Worm (Caenorhabditis elegans) whole organism, late embryonic: ENCODE data around the gene Y48C3A.5.

Source experiments
- ceh-9 ChIP-seq: sonication (generic microtip); optimal IDR thresholded peaks from 2 replicates; lab custom pipeline; 2016; ENCODE audit warnings: mild to moderate bottlenecking, missing genetic modification characterization, inconsistent platforms, missing compliant biosample characterization
- dmd-4 ChIP-seq: sonication (generic microtip); optimal IDR thresholded peaks from 2 replicates; lab custom pipeline; 2016; ENCODE audit warnings: borderline replicate concordance, missing genetic modification characterization, missing compliant biosample characterization
- fkh-6 ChIP-seq: sonication (generic microtip); optimal IDR thresholded peaks from 2 replicates; lab custom pipeline; 2016; ENCODE audit warnings: missing genetic modification characterization, missing compliant biosample characterization
- hlh-15 ChIP-seq: sonication (generic microtip); optimal IDR thresholded peaks from 2 replicates; lab custom pipeline; 2016; ENCODE audit warnings: missing genetic modification characterization, missing compliant biosample characterization
- pha-2 ChIP-seq: sonication (generic microtip); optimal IDR thresholded peaks from 2 replicates; lab custom pipeline; 2017; ENCODE audit warnings: mild to moderate bottlenecking, missing genetic modification characterization, missing compliant biosample characterization
- pha-4 ChIP-seq: fragments of 150-350 bp; optimal IDR thresholded peaks from 2 replicates; lab custom pipeline; 2018; ENCODE audit warnings: missing biosample characterization, missing genetic modification reagents, missing genetic modification characterization
- rnt-1 ChIP-seq: sonication (generic microtip); optimal IDR thresholded peaks from 2 replicates; lab custom pipeline; 2016; ENCODE audit warnings: missing genetic modification characterization, missing compliant biosample characterization
- tbx-2 ChIP-seq: sonication (generic microtip); optimal IDR thresholded peaks from 2 replicates; lab custom pipeline; 2016; ENCODE audit warnings: missing genetic modification characterization, missing compliant biosample characterization
- ztf-16 ChIP-seq: sonication (generic microtip); optimal IDR thresholded peaks from 2 replicates; lab custom pipeline; 2017; ENCODE audit warnings: missing genetic modification characterization, missing compliant biosample characterization

- TF ChIP-seq ztf-16 (tag; lab: Kevin White, UChicago): no peak
- no peak for TF ChIP-seq hlh-15 (tag; lab: Kevin White, UChicago)
- TF ChIP-seq ceh-9 (tag; lab: Kevin White, UChicago): no peak
- TF ChIP-seq fkh-6 (tag; lab: Kevin White, UChicago): no peak
- TF ChIP-seq pha-2: no peak
- TF ChIP-seq tbx-2 (tag; lab: Kevin White, UChicago): no peak
- TF ChIP-seq pha-4 (tag; lab: Kevin White, UChicago): no peak
- TF ChIP-seq rnt-1 (tag; lab: Kevin White, UChicago): no peak
- no peak for TF ChIP-seq dmd-4 (tag; lab: Kevin White, UChicago)
Measured at ce11 chrII:13316630-13317029, 45.8 kb downstream of the Y48C3A.5 start.
